Worm (Caenorhabditis elegans): ENCODE data around the gene nhr-228.

- TF ChIP-seq tbx-11 (GFP tag; IDR thresholded peaks at IDR 0.05) (no peak), tra-4 (tag; optimal IDR thresholded peaks at IDR 0.05) (no peak), ama-1 (optimal IDR thresholded peaks at IDR 0.05) (no peak), pes-1 (GFP tag; IDR thresholded peaks at IDR 0.05) (no peak), ceh-36 (tag; optimal IDR thresholded peaks at IDR 0.05) (no peak), sea-1 (GFP tag; conservative IDR thresholded peaks at IDR 0.05) (no peak), B0310.2 (tag; optimal IDR thresholded peaks at IDR 0.05) (no peak), hnd-1 (tag; optimal IDR thresholded peaks at IDR 0.05) (no peak), hmbx-1 (tag; optimal IDR thresholded peaks at IDR 0.05) (no peak), ets-7 (tag; optimal IDR thresholded peaks at IDR 0.05) (no peak), F13C5.2 (tag; optimal IDR thresholded peaks at IDR 0.05) (no peak), flt-1 (GFP tag; IDR thresholded peaks at IDR 0.05) (no peak), scrt-1 (GFP tag; IDR thresholded peaks at IDR 0.05) (no peak), hmg-4 (GFP tag; optimal IDR thresholded peaks at IDR 0.05) (no peak)
Observed at ce11 chrV:2274253-2274892, 7.2 kb upstream of the nhr-228 start, which contains the start of the genes Y5H2A.4 and abu-4.
